Fruit fly (Drosophila melanogaster): ENCODE measurements around the gene CG7573.

CG7573 gene

dm6 chr3L:11354298-11354757 is 42.8 kb downstream of the CG7573 start (continued):
- no peak for TF ChIP-seq CG17612 (GFP tag; IDR thresholded peaks at IDR 0.05)
- peak; percentile 51 for TF ChIP-seq CG12744 (GFP tag; optimal IDR thresholded peaks at IDR 0.05)
- TF ChIP-seq H15 (GFP tag; IDR thresholded peaks at IDR 0.05) = no peak
- peak; percentile 90 for TF ChIP-seq MTF-1 (GFP tag; optimal IDR thresholded peaks at IDR 0.05; ENCODE audit: borderline replicate concordance)
- peak; percentile 12; the same call in 1 of the 3 replicates for TF ChIP-seq CG34422 (GFP tag; IDR thresholded peaks at IDR 0.05)
- peak; percentile 36 for TF ChIP-seq jing (GFP tag; optimal IDR thresholded peaks at IDR 0.05)
- TF ChIP-seq org-1 (GFP tag; optimal IDR thresholded peaks at IDR 0.05) = peak; percentile 83
- peak; percentile 42 for TF ChIP-seq CG4424 (GFP tag; optimal IDR thresholded peaks at IDR 0.05)
- peak; percentile 34 for TF ChIP-seq CG4328 (GFP tag; optimal IDR thresholded peaks at IDR 0.05)
- peak; percentile 92 for TF ChIP-seq GATAe (GFP tag; conservative IDR thresholded peaks at IDR 0.05)
- peak; percentile 79 for TF ChIP-seq CG5180 (GFP tag; optimal IDR thresholded peaks at IDR 0.05)
- no peak for TF ChIP-seq CG8765 (GFP tag; IDR thresholded peaks at IDR 0.05)
- peak; percentile 38; the same call in 1 of the 3 replicates for TF ChIP-seq ase (GFP tag; IDR thresholded peaks at IDR 0.05)
- no peak for TF ChIP-seq pita (GFP tag; optimal IDR thresholded peaks at IDR 0.05)
- no peak for TF ChIP-seq D (optimal IDR thresholded peaks at IDR 0.05)
- peak; percentile 64 for TF ChIP-seq D (GFP tag; optimal IDR thresholded peaks at IDR 0.05)
- peak; percentile 31 for TF ChIP-seq lbe (GFP tag; optimal IDR thresholded peaks at IDR 0.05)
- no peak for TF ChIP-seq NK7.1 (GFP tag; optimal IDR thresholded peaks at IDR 0.05)
- peak; percentile 95 for TF ChIP-seq sens (GFP tag)
- peak; percentile 77 for TF ChIP-seq CG15601 (tag; optimal IDR thresholded peaks at IDR 0.05)
- TF ChIP-seq Sry-δ (GFP tag; optimal IDR thresholded peaks at IDR 0.05) = peak; percentile 19
- TF ChIP-seq CG6689 (GFP tag; IDR thresholded peaks at IDR 0.05) = no peak
- TF ChIP-seq CG2116 (GFP tag; optimal IDR thresholded peaks at IDR 0.05) = peak; percentile 43
- peak; percentile 73 for TF ChIP-seq CG12219 (GFP tag; optimal IDR thresholded peaks at IDR 0.05)
- TF ChIP-seq zen2 (GFP tag; IDR thresholded peaks at IDR 0.05; ENCODE audit: partially characterized antibody) = no peak
- no peak for TF ChIP-seq esg (GFP tag; conservative IDR thresholded peaks at IDR 0.05)
- peak; percentile 24; the same call in 1 of the 2 replicates for TF ChIP-seq Adf1 (GFP tag; IDR thresholded peaks at IDR 0.05)
- peak; percentile 32 for TF ChIP-seq ftz-f1 (GFP tag; optimal IDR thresholded peaks at IDR 0.05)
- TF ChIP-seq lov (optimal IDR thresholded peaks at IDR 0.05) = no peak
- TF ChIP-seq lov (GFP tag; IDR thresholded peaks at IDR 0.05) = peak; percentile 71; the same call in 1 of the 3 replicates
- TF ChIP-seq ERR (GFP tag; optimal IDR thresholded peaks at IDR 0.05) = peak; percentile 20
- TF ChIP-seq CG33557 (GFP tag; optimal IDR thresholded peaks at IDR 0.05) = peak; percentile 79
- TF ChIP-seq ac (GFP tag; optimal IDR thresholded peaks at IDR 0.05) = peak; percentile 96
- TF ChIP-seq Ada2b (GFP tag; IDR thresholded peaks at IDR 0.05) = 0 out of 2 replicates have a peak, but pooled peaks have one; percentile 6
- TF ChIP-seq CG12071 (GFP tag; optimal IDR thresholded peaks at IDR 0.05) = peak; percentile 88
- TF ChIP-seq klu (GFP tag; IDR thresholded peaks at IDR 0.05) = no peak
- TF ChIP-seq dati (GFP tag; IDR thresholded peaks at IDR 0.05) = peak; percentile 17; the same call in 1 of the 2 replicates
- TF ChIP-seq Camta (GFP tag; optimal IDR thresholded peaks at IDR 0.05) = peak; percentile 63
- TF ChIP-seq vnd (GFP tag; IDR thresholded peaks at IDR 0.05; ENCODE audit: partially characterized antibody) = no peak
- peak; percentile 36 for TF ChIP-seq CG5245 (GFP tag; optimal IDR thresholded peaks at IDR 0.05)
- TF ChIP-seq Dip3 (GFP tag; optimal IDR thresholded peaks at IDR 0.05) = peak; percentile 15
- peak; percentile 18; the same call in 1 of the 2 replicates for TF ChIP-seq CG32532 (GFP tag; IDR thresholded peaks at IDR 0.05)
- TF ChIP-seq zfh2 (GFP tag; optimal IDR thresholded peaks at IDR 0.05) = no peak
- TF ChIP-seq CG18599 (GFP tag; optimal IDR thresholded peaks at IDR 0.05) = peak; percentile 82
- no peak for TF ChIP-seq Doc3 (GFP tag; IDR thresholded peaks at IDR 0.05; ENCODE audit: partially characterized antibody)
- TF ChIP-seq cas (GFP tag; IDR thresholded peaks at IDR 0.05) = no peak
- no peak for TF ChIP-seq CG2129 (GFP tag; IDR thresholded peaks at IDR 0.05; ENCODE audit: partially characterized antibody)
- TF ChIP-seq PHDP (tag; optimal IDR thresholded peaks at IDR 0.05) = peak; percentile 86
- TF ChIP-seq Dek (tag; optimal IDR thresholded peaks at IDR 0.05) = peak; percentile 50
- TF ChIP-seq D19A (tag; optimal IDR thresholded peaks at IDR 0.05) = peak; percentile 43
- no peak for TF ChIP-seq chn (GFP tag; optimal IDR thresholded peaks at IDR 0.05)

Data from whole organism, embryonic.